Fruit fly (Drosophila melanogaster): ENCODE results near the gene Syp.

- TF ChIP-seq Smox (GFP tag; optimal IDR thresholded peaks at IDR 0.05) (no peak), svp (GFP tag) (peak; percentile 86), Ets21C (GFP tag; optimal IDR thresholded peaks at IDR 0.05) (no peak), CG6808 (GFP tag; optimal IDR thresholded peaks at IDR 0.05) (no peak)
Measured at dm6 chr3R:20782655-20783105, 26.2 kb downstream of the Syp start.
